Fruit fly (Drosophila melanogaster): Measurements from ENCODE around the gene CG31036.
A peak's percentile ranks its signal among the peaks of the same experiment; 100 is the strongest.

The CG31036 gene

dm6 chr3R:29858806-29859205 lies 49.1 kb upstream of the CG31036 start, which contains the start of gene CG7824:
Gene CG7824, minus strand, starts transcription at chr3R:29858936.
- TF ChIP-seq CoRest (tag; optimal IDR thresholded peaks at IDR 0.05) (peak; percentile 19), pan (optimal IDR thresholded peaks at IDR 0.05) (no peak), pan (GFP tag; optimal IDR thresholded peaks at IDR 0.05 in 1 of 2, IDR thresholded peaks at IDR 0.05 in 1 of 2) (no peak), CG17328 (GFP tag; IDR thresholded peaks at IDR 0.05) (no peak), CG32772 (GFP tag; IDR thresholded peaks at IDR 0.05) (no peak), BtbVII (GFP tag; optimal IDR thresholded peaks at IDR 0.05) (no peak), zen (tag; optimal IDR thresholded peaks at IDR 0.05) (peak; percentile 13), p53 (GFP tag; optimal IDR thresholded peaks at IDR 0.05) (no peak), CG14667 (GFP tag; IDR thresholded peaks at IDR 0.05) (no peak), Sry-δ (GFP tag; optimal IDR thresholded peaks at IDR 0.05) (peak; percentile 31), vnd (GFP tag; IDR thresholded peaks at IDR 0.05; ENCODE audit: partially characterized antibody) (no peak), sna (GFP tag; IDR thresholded peaks at IDR 0.05; ENCODE audit: partially characterized antibody) (no peak), gem (tag; optimal IDR thresholded peaks at IDR 0.05) (no peak), bowl (GFP tag; IDR thresholded peaks at IDR 0.05) (no peak), CG10321 (GFP tag; IDR thresholded peaks at IDR 0.05) (no peak), cas (GFP tag; IDR thresholded peaks at IDR 0.05) (no peak), Sox102F (GFP tag; optimal IDR thresholded peaks at IDR 0.05) (no peak), CG10654 (GFP tag; optimal IDR thresholded peaks at IDR 0.05) (no peak), CG12071 (GFP tag; optimal IDR thresholded peaks at IDR 0.05) (no peak), pum (GFP tag; optimal IDR thresholded peaks at IDR 0.05) (no peak), Myb (GFP tag; optimal IDR thresholded peaks at IDR 0.05) (peak; percentile 75), Stat92E (GFP tag; optimal IDR thresholded peaks at IDR 0.05) (no peak), CG10209 (GFP tag; optimal IDR thresholded peaks at IDR 0.05) (no peak), CG12744 (GFP tag; optimal IDR thresholded peaks at IDR 0.05) (no peak), Atf6 (GFP tag; IDR thresholded peaks at IDR 0.05) (no peak), jigr1 (GFP tag; IDR thresholded peaks at IDR 0.05) (no peak), CG9727 (GFP tag; optimal IDR thresholded peaks at IDR 0.05) (no peak), Dfd (GFP tag; optimal IDR thresholded peaks at IDR 0.05) (no peak), grn (GFP tag; optimal IDR thresholded peaks at IDR 0.05) (no peak), HLHmδ (GFP tag; optimal IDR thresholded peaks at IDR 0.05) (no peak), onecut (GFP tag; IDR thresholded peaks at IDR 0.05) (no peak), Mes4 (GFP tag; optimal IDR thresholded peaks at IDR 0.05) (no peak), CG13296 (GFP tag; optimal IDR thresholded peaks at IDR 0.05) (no peak), HHEX (GFP tag; optimal IDR thresholded peaks at IDR 0.05) (no peak), ken (GFP tag; IDR thresholded peaks at IDR 0.05) (no peak), CG7556 (GFP tag; optimal IDR thresholded peaks at IDR 0.05) (no peak), CG9797 (GFP tag; optimal IDR thresholded peaks at IDR 0.05) (peak; percentile 57), CTCF (GFP tag; optimal IDR thresholded peaks at IDR 0.05) (peak; percentile 63), Optix (GFP tag; IDR thresholded peaks at IDR 0.05) (no peak), Ptx1 (GFP tag; IDR thresholded peaks at IDR 0.05) (no peak), zen2 (GFP tag; IDR thresholded peaks at IDR 0.05; ENCODE audit: partially characterized antibody) (no peak), mam (GFP tag; optimal IDR thresholded peaks at IDR 0.05) (no peak), lab (GFP tag; optimal IDR thresholded peaks at IDR 0.05) (no peak), CG8281 (tag; optimal IDR thresholded peaks at IDR 0.05) (no peak), Bgb (GFP tag; IDR thresholded peaks at IDR 0.05; ENCODE audit: partially characterized antibody) (no peak), slp2 (GFP tag; optimal IDR thresholded peaks at IDR 0.05) (no peak), run (tag; optimal IDR thresholded peaks at IDR 0.05) (no peak), CG18619 (GFP tag; optimal IDR thresholded peaks at IDR 0.05) (no peak), Atf-2 (GFP tag; optimal IDR thresholded peaks at IDR 0.05) (no peak), CG18011 (GFP tag; optimal IDR thresholded peaks at IDR 0.05) (no peak), danr (GFP tag; IDR thresholded peaks at IDR 0.05) (no peak), nom (GFP tag; optimal IDR thresholded peaks at IDR 0.05) (no peak)
